Fruit fly (Drosophila melanogaster): ENCODE results near the gene CG12147.

dm6 chr3R:5376612-5377011, 50.4 kb downstream of the CG12147 start, which contains the start of gene 7B2:
- TF ChIP-seq psq (optimal IDR thresholded peaks at IDR 0.05), result no peak
- TF ChIP-seq usp (GFP tag; optimal IDR thresholded peaks at IDR 0.05), result no peak
- TF ChIP-seq CG8478 (optimal IDR thresholded peaks at IDR 0.05), result no peak
- TF ChIP-seq pan (optimal IDR thresholded peaks at IDR 0.05), result no peak
- no peak for TF ChIP-seq Dll (optimal IDR thresholded peaks at IDR 0.05)
- TF ChIP-seq EcR (GFP tag; optimal IDR thresholded peaks at IDR 0.05), result no peak
